4 fruit fly cellular contexts compared by ENCODE assay signal in the genomic region with DNA sequence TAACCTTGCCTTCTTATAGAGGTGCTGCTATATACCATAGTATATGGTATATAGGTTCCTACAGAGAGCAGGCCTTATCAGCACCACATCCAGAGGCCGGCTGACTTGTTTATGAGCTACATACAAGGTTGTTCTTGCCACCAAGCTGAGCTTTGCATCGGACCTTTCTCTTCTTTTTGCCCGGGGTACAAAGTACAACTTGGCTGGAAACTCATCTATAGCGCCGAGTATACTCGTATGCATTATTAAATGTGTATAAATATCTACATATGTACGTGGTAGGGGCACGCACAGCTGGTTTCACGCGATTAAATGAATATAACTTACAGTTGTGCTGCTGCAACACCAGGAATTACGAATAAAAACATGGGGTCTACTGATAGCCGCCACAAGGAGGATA.
A peak's percentile ranks its signal among the peaks of the same experiment; 100 is the strongest.
TF ChIP-seq lines count a peak whose summit lies in the region.

No protein-coding gene starts in this region.

- TF ChIP-seq CTCF in whole organism, embryonic (GFP tag; optimal IDR thresholded peaks at IDR 0.05; lab: Kevin White, UChicago): no peak

TF ChIP-seq in whole organism, adult, 20 proteins besides CTCF, POLR2A, EP300 and RAD21:
- TF ChIP-seq toe (GFP tag; optimal IDR thresholded peaks at IDR 0.05; lab: Kevin White, UChicago) (no peak), CG12768 (GFP tag; optimal IDR thresholded peaks at IDR 0.05; lab: Kevin White, UChicago) (peak; percentile 37)

TF ChIP-seq in whole organism, embryonic, 481 proteins besides CTCF, POLR2A, EP300 and RAD21:
- TF ChIP-seq sens (GFP tag; lab: Kevin White, UChicago) (peak; percentile 33), wor (GFP tag; IDR thresholded peaks at IDR 0.05; lab: Robert Waterston, UW) (no peak), nom (GFP tag; optimal IDR thresholded peaks at IDR 0.05; lab: Kevin White, UChicago) (peak; percentile 98), Drgx (GFP tag; IDR thresholded peaks at IDR 0.05; lab: Robert Waterston, UW) (peak; percentile 66), Ets65A (GFP tag; lab: Kevin White, UChicago) (peak; percentile 40), bsh (GFP tag; optimal IDR thresholded peaks at IDR 0.05; lab: Kevin White, UChicago) (peak in 1 of 2 experiments; percentile 67), CG15011 (GFP tag; optimal IDR thresholded peaks at IDR 0.05; lab: Kevin White, UChicago) (no peak)
TF ChIP-seq in whole organism, embryonic: peak in this region for 5.

TF ChIP-seq in whole organism, prepupa, 60 proteins besides CTCF, POLR2A, EP300 and RAD21 (continues in another document):
- TF ChIP-seq CG10669 (GFP tag; optimal IDR thresholded peaks at IDR 0.05; lab: Kevin White, UChicago) (peak; percentile 67), spab (GFP tag; optimal IDR thresholded peaks at IDR 0.05; lab: Kevin White, UChicago) (peak; percentile 77), Sox102F (GFP tag; optimal IDR thresholded peaks at IDR 0.05; lab: Kevin White, UChicago) (no peak), fd59A (GFP tag; optimal IDR thresholded peaks at IDR 0.05; lab: Kevin White, UChicago) (no peak), CG8119 (GFP tag; IDR thresholded peaks at IDR 0.05; lab: Robert Waterston, UW) (peak; percentile 47; the same call in 2 of the 3 replicates), salr (GFP tag; optimal IDR thresholded peaks at IDR 0.05; lab: Kevin White, UChicago) (peak in 1 of 2 experiments; percentile 16), CG6854 (GFP tag; optimal IDR thresholded peaks at IDR 0.05; lab: Kevin White, UChicago) (peak; percentile 85), dsx (GFP tag; optimal IDR thresholded peaks at IDR 0.05; lab: Kevin White, UChicago; ENCODE audit: poor library complexity, severe bottlenecking) (peak; percentile 72), Ets21C (GFP tag; optimal IDR thresholded peaks at IDR 0.05; lab: Kevin White, UChicago) (no peak), CG1621 (tag; optimal IDR thresholded peaks at IDR 0.05; lab: Kevin White, UChicago) (peak; percentile 49), CG6276 (GFP tag; optimal IDR thresholded peaks at IDR 0.05; lab: Kevin White, UChicago) (peak; percentile 86), Lpt (GFP tag; optimal IDR thresholded peaks at IDR 0.05; lab: Kevin White, UChicago) (peak; percentile 16), Blimp-1 (GFP tag; optimal IDR thresholded peaks at IDR 0.05; lab: Kevin White, UChicago) (peak; percentile 5), achi (GFP tag; optimal IDR thresholded peaks at IDR 0.05; lab: Kevin White, UChicago) (peak; percentile 18), CG4318 (GFP tag; optimal IDR thresholded peaks at IDR 0.05; lab: Kevin White, UChicago) (no peak), topi (GFP tag; optimal IDR thresholded peaks at IDR 0.05; lab: Kevin White, UChicago) (peak; percentile 36), OdsH (GFP tag; optimal IDR thresholded peaks at IDR 0.05; lab: Kevin White, UChicago) (no peak), fkh (GFP tag; optimal IDR thresholded peaks at IDR 0.05; lab: Kevin White, UChicago) (no peak), CG15336 (GFP tag; IDR thresholded peaks at IDR 0.05; lab: Robert Waterston, UW) (peak; percentile 40; the same call in 1 of the 2 replicates), vri (GFP tag; optimal IDR thresholded peaks at IDR 0.05; lab: Kevin White, UChicago) (no peak), CG6792 (GFP tag; optimal IDR thresholded peaks at IDR 0.05; lab: Kevin White, UChicago) (no peak), CG6808 (GFP tag; optimal IDR thresholded peaks at IDR 0.05; lab: Kevin White, UChicago) (peak; percentile 88), pdm3 (GFP tag; optimal IDR thresholded peaks at IDR 0.05; lab: Kevin White, UChicago) (no peak), Hr39 (GFP tag; optimal IDR thresholded peaks at IDR 0.05; lab: Kevin White, UChicago) (no peak), CG8319 (GFP tag; optimal IDR thresholded peaks at IDR 0.05; lab: Kevin White, UChicago) (peak; percentile 18), Smox (GFP tag; optimal IDR thresholded peaks at IDR 0.05; lab: Kevin White, UChicago) (no peak), Eip78C (GFP tag; lab: Kevin White, UChicago) (peak; percentile 71), cyc (GFP tag; optimal IDR thresholded peaks at IDR 0.05; lab: Kevin White, UChicago) (no peak), lz (GFP tag; optimal IDR thresholded peaks at IDR 0.05; lab: Kevin White, UChicago) (no peak), esn (GFP tag; optimal IDR thresholded peaks at IDR 0.05; lab: Kevin White, UChicago) (no peak), CG34406 (GFP tag; optimal IDR thresholded peaks at IDR 0.05; lab: Kevin White, UChicago) (no peak), fd85E (GFP tag; optimal IDR thresholded peaks at IDR 0.05; lab: Kevin White, UChicago) (no peak), CG16779 (tag; optimal IDR thresholded peaks at IDR 0.05; lab: Kevin White, UChicago) (peak; percentile 75), Ets96B (tag; optimal IDR thresholded peaks at IDR 0.05; lab: Kevin White, UChicago) (peak; percentile 46), eg (GFP tag; IDR thresholded peaks at IDR 0.05; lab: Robert Waterston, UW) (no peak), CG6163 (GFP tag; IDR thresholded peaks at IDR 0.05; lab: Robert Waterston, UW) (no peak; the same call in 2 of the 3 replicates), Eip75B (GFP tag; optimal IDR thresholded peaks at IDR 0.05; lab: Kevin White, UChicago) (no peak), net (GFP tag; optimal IDR thresholded peaks at IDR 0.05; lab: Kevin White, UChicago) (peak; percentile 50), CG11902 (GFP tag; optimal IDR thresholded peaks at IDR 0.05; lab: Kevin White, UChicago) (no peak)

TF ChIP-seq in whole organism, pupa, 21 proteins besides CTCF, POLR2A, EP300 and RAD21:
- TF ChIP-seq D1 (tag; optimal IDR thresholded peaks at IDR 0.05; lab: Kevin White, UChicago): no peak
- TF ChIP-seq CG4496 (GFP tag; IDR thresholded peaks at IDR 0.05; lab: Robert Waterston, UW): peak; percentile 54; the same call in 1 of the 3 replicates
- peak; percentile 18 for TF ChIP-seq CG15710 (tag; optimal IDR thresholded peaks at IDR 0.05; lab: Kevin White, UChicago)
- peak; percentile 58 for TF ChIP-seq CG14655 (GFP tag; optimal IDR thresholded peaks at IDR 0.05; lab: Kevin White, UChicago)
- TF ChIP-seq CG32121 (GFP tag; IDR thresholded peaks at IDR 0.05; lab: Robert Waterston, UW): no peak; the same call in 1 of the 2 replicates
- peak; percentile 39; the same call in 2 of the 3 replicates for TF ChIP-seq fd96Ca (GFP tag; IDR thresholded peaks at IDR 0.05; lab: Robert Waterston, UW)
- no peak for TF ChIP-seq rn (GFP tag; IDR thresholded peaks at IDR 0.05; lab: Robert Waterston, UW)
- no peak for TF ChIP-seq CG9948 (tag; optimal IDR thresholded peaks at IDR 0.05; lab: Kevin White, UChicago)
- TF ChIP-seq CG8301 (tag; optimal IDR thresholded peaks at IDR 0.05; lab: Kevin White, UChicago): peak; percentile 48
- TF ChIP-seq Ets98B (GFP tag; IDR thresholded peaks at IDR 0.05; lab: Robert Waterston, UW): peak; percentile 77
- no peak for TF ChIP-seq CG10348 (GFP tag; IDR thresholded peaks at IDR 0.05; lab: Robert Waterston, UW)
- TF ChIP-seq Pif1B (GFP tag; optimal IDR thresholded peaks at IDR 0.05; lab: Kevin White, UChicago): peak; percentile 64
- peak; percentile 87 for TF ChIP-seq CG12605 (GFP tag; IDR thresholded peaks at IDR 0.05; lab: Robert Waterston, UW)
- peak; percentile 94 for TF ChIP-seq gl (tag; optimal IDR thresholded peaks at IDR 0.05; lab: Kevin White, UChicago)
- TF ChIP-seq EcR (GFP tag; optimal IDR thresholded peaks at IDR 0.05; lab: Kevin White, UChicago): no peak
- peak; percentile 78 for TF ChIP-seq CG13204 (GFP tag; optimal IDR thresholded peaks at IDR 0.05; lab: Kevin White, UChicago)
- TF ChIP-seq CG8159 (tag; optimal IDR thresholded peaks at IDR 0.05; lab: Kevin White, UChicago): peak; percentile 40
- TF ChIP-seq CG17806 (tag; optimal IDR thresholded peaks at IDR 0.05; lab: Kevin White, UChicago): peak; percentile 47
- peak; percentile 3 for TF ChIP-seq Snoo (tag; optimal IDR thresholded peaks at IDR 0.05; lab: Kevin White, UChicago)
- TF ChIP-seq Pif1A (GFP tag; optimal IDR thresholded peaks at IDR 0.05; lab: Kevin White, UChicago): peak; percentile 76
- TF ChIP-seq CG34367 (tag; optimal IDR thresholded peaks at IDR 0.05; lab: Kevin White, UChicago): peak; percentile 23
